Fruit fly (Drosophila melanogaster) whole organism: Measurements from ENCODE around the gene Ccp84Ae.

Source experiments
- CG8478 ChIP-seq: fragments of >200 bp; optimal IDR thresholded peaks from 2 replicates; lab custom pipeline; 2018; ENCODE audit warnings: inconsistent platforms
- pan ChIP-seq: fragments of >200 bp; optimal IDR thresholded peaks from 2 replicates; lab custom pipeline; 2017

DNA sequence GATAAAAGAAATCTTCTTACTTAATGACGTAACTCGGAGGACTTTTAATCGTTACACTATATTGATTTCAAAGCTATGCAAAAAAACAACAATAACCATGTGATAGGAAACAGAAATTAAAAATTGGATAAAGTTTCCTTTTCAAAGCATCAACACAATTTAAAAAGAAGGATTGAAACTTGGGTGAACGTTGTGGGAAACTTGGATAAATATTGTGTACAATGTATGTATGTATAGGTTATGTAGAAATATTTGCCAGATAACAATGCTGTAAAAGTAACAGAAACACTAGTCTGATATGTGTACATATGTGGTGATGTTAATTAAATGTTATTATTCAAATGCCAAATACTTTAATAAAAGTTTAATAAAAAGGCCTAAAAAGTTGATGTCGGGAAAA lies 14.8 kb upstream of the Ccp84Ae start:
- TF ChIP-seq pan (lab: Kevin White, UChicago) (no peak), CG8478 (no peak)
